Worm (Caenorhabditis elegans) whole organism, early embryonic: ENCODE results near the gene F13A2.5.

Source experiments
- ceh-36 ChIP-seq: sonication (generic microtip); optimal IDR thresholded peaks from 2 replicates; lab custom pipeline; 2016; ENCODE audit warnings: missing genetic modification characterization, inconsistent platforms, missing compliant biosample characterization
- tbx-37 ChIP-seq: fragments of 200-800 bp; sonication (Bioruptor generic); conservative IDR thresholded peaks from 2 replicates; pipeline ENCODE4 v1.3.6; 2022; ENCODE audit warnings: missing genetic modification reagents, missing genetic modification characterization, missing compliant biosample characterization

DNA sequence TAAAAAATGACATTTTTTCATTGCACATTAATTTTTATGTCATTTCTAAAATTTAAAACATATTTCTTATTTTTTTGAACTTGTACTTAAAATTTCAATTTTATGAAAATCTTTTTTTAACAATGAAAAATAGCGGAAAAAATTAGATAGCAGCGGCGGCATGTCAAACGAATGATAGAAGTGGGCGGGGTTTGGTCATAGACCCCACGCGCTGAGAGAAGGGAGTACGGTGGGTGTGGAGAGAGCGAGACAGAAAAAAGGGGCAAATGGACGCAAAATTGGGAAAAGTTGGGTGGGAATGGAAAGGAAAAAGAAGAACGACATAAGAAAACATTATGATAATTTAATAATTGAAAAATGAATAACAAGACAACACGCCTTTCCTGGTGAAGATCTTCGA, 13.8 kb downstream of the F13A2.5 start:
- TF ChIP-seq tbx-37 (no peak), ceh-36 (tag; lab: Kevin White, UChicago) (no peak)
